Fruit fly (Drosophila melanogaster) whole organism, prepupa: ENCODE data around the gene CG9682.

Source experiments
- Blimp-1 ChIP-seq: fragments of 200-800 bp; sonication (Bioruptor generic); optimal IDR thresholded peaks from 3 replicates; lab custom pipeline; 2017; ENCODE audit warnings: missing biosample characterization, missing genetic modification characterization, mild to moderate bottlenecking, moderate library complexity, missing genetic modification reagents
- CG10669 ChIP-seq: fragments of 200-800 bp; sonication (Bioruptor generic); optimal IDR thresholded peaks from 3 replicates; lab custom pipeline; 2018; ENCODE audit warnings: missing biosample characterization, mild to moderate bottlenecking, missing genetic modification characterization, moderate library complexity
- CG11294 ChIP-seq: fragments of 200-800 bp; sonication (Bioruptor generic); IDR thresholded peaks from 2 replicates; pipeline ENCODE4 v1.3.6; 2022; ENCODE audit warnings: missing biosample characterization, missing genetic modification characterization
- CG11762 ChIP-seq: fragments of 200-800 bp; sonication (Bioruptor generic); optimal IDR thresholded peaks from 3 replicates; lab custom pipeline; 2016; ENCODE audit warnings: missing biosample characterization, missing genetic modification characterization; ENCODE audit not compliant: insufficient read depth
- CG11902 ChIP-seq: fragments of 200-800 bp; sonication (Bioruptor generic); optimal IDR thresholded peaks from 3 replicates; lab custom pipeline; 2016; ENCODE audit warnings: missing biosample characterization, missing genetic modification characterization
- CG1621 ChIP-seq: fragments of 200-800 bp; sonication (Bioruptor generic); optimal IDR thresholded peaks from 3 replicates; lab custom pipeline; 2018; ENCODE audit warnings: missing biosample characterization, mild to moderate bottlenecking, missing genetic modification characterization
- CG16779 ChIP-seq: fragments of 200-800 bp; sonication (Bioruptor generic); optimal IDR thresholded peaks from 3 replicates; lab custom pipeline; 2017; ENCODE audit warnings: missing biosample characterization, mild to moderate bottlenecking, missing genetic modification characterization
- CG3032 ChIP-seq: fragments of 200-800 bp; optimal IDR thresholded peaks from 2 replicates; lab custom pipeline; 2019; ENCODE audit warnings: missing biosample characterization, mild to moderate bottlenecking, missing genetic modification characterization, moderate library complexity
- CG3919 ChIP-seq: fragments of 200-800 bp; sonication (Bioruptor generic); optimal IDR thresholded peaks from 3 replicates; lab custom pipeline; 2016; ENCODE audit warnings: missing biosample characterization, missing genetic modification characterization
- CG4318 ChIP-seq: fragments of 200-800 bp; sonication (Bioruptor generic); optimal IDR thresholded peaks from 3 replicates; lab custom pipeline; 2017; ENCODE audit warnings: missing biosample characterization, mild to moderate bottlenecking, missing genetic modification characterization
- CG6163 ChIP-seq: fragments of 200-800 bp; sonication (Bioruptor generic); IDR thresholded peaks from 3 replicates; pipeline ENCODE4 v1.3.6; 2022; ENCODE audit warnings: missing biosample characterization, missing genetic modification characterization
- CG6276 ChIP-seq: fragments of 200-800 bp; sonication (Bioruptor generic); optimal IDR thresholded peaks from 2 replicates; lab custom pipeline; 2017; ENCODE audit warnings: missing biosample characterization, mild to moderate bottlenecking, missing genetic modification characterization
- CG6792 ChIP-seq: fragments of 200-800 bp; sonication (Bioruptor generic); optimal IDR thresholded peaks from 3 replicates; lab custom pipeline; 2016; ENCODE audit warnings: missing biosample characterization, missing genetic modification characterization
- CG6808 ChIP-seq: fragments of 200-800 bp; sonication (Bioruptor generic); optimal IDR thresholded peaks from 3 replicates; lab custom pipeline; 2017; ENCODE audit warnings: missing biosample characterization, missing genetic modification characterization, mild to moderate bottlenecking, moderate library complexity, missing genetic modification reagents
- CG6854 ChIP-seq: fragments of 200-800 bp; sonication (Bioruptor generic); optimal IDR thresholded peaks from 2 replicates; lab custom pipeline; 2017; ENCODE audit warnings: missing biosample characterization, mild to moderate bottlenecking, missing genetic modification characterization
- CG7368 ChIP-seq: fragments of 200-800 bp; sonication (Bioruptor generic); optimal IDR thresholded peaks from 3 replicates; lab custom pipeline; 2016; ENCODE audit warnings: missing biosample characterization, missing genetic modification characterization
- CG8119 ChIP-seq: fragments of 200-800 bp; sonication (Bioruptor generic); IDR thresholded peaks from 3 replicates; pipeline ENCODE4 v1.3.6; 2022; ENCODE audit warnings: missing biosample characterization, missing genetic modification characterization
- CG9139 ChIP-seq: fragments of 200-800 bp; sonication (Bioruptor generic); optimal IDR thresholded peaks from 3 replicates; lab custom pipeline; 2017; ENCODE audit warnings: missing biosample characterization, mild to moderate bottlenecking, missing genetic modification characterization
- Eip75B ChIP-seq: fragments of 200-800 bp; sonication (Bioruptor generic); optimal IDR thresholded peaks from 3 replicates; lab custom pipeline; 2016; ENCODE audit warnings: missing biosample characterization, missing genetic modification characterization
- Eip78C ChIP-seq: fragments of 200-800 bp; sonication (Bioruptor generic); peaks from one replicate; lab custom pipeline; 2016; ENCODE audit warnings: missing biosample characterization, missing genetic modification characterization
- Gug ChIP-seq: fragments of 200-800 bp; sonication (Bioruptor generic); IDR thresholded peaks from 2 replicates; pipeline ENCODE4 v1.3.6; 2022; ENCODE audit warnings: missing biosample characterization, missing genetic modification characterization
- Hr39 ChIP-seq: fragments of 200-800 bp; sonication (Bioruptor generic); optimal IDR thresholded peaks from 2 replicates; lab custom pipeline; 2016; ENCODE audit warnings: missing biosample characterization, missing genetic modification characterization
- Lpt ChIP-seq: fragments of 200-800 bp; sonication (Bioruptor generic); optimal IDR thresholded peaks from 3 replicates; lab custom pipeline; 2016; ENCODE audit warnings: missing biosample characterization, missing genetic modification characterization
- Met ChIP-seq: fragments of 200-800 bp; sonication (Bioruptor generic); optimal IDR thresholded peaks from 3 replicates; lab custom pipeline; 2016; ENCODE audit warnings: missing biosample characterization, missing genetic modification characterization
- OdsH ChIP-seq: fragments of 200-800 bp; sonication (Bioruptor generic); optimal IDR thresholded peaks from 3 replicates; lab custom pipeline; 2016; ENCODE audit warnings: missing biosample characterization, missing genetic modification characterization
- Smox ChIP-seq: fragments of 200-800 bp; sonication (Bioruptor generic); optimal IDR thresholded peaks from 3 replicates; lab custom pipeline; 2016; ENCODE audit warnings: missing biosample characterization, missing genetic modification characterization
- achi ChIP-seq: fragments of 200-800 bp; sonication (Bioruptor generic); optimal IDR thresholded peaks from 3 replicates; lab custom pipeline; 2016; ENCODE audit warnings: missing biosample characterization, missing genetic modification characterization
- dsx ChIP-seq: fragments of 200-800 bp; optimal IDR thresholded peaks from 3 replicates; lab custom pipeline; 2019; ENCODE audit warnings: missing biosample characterization, mild to moderate bottlenecking, missing genetic modification characterization, moderate library complexity; ENCODE audit not compliant: poor library complexity, severe bottlenecking
- esn ChIP-seq: fragments of 200-800 bp; sonication (Bioruptor generic); optimal IDR thresholded peaks from 2 replicates; lab custom pipeline; 2016; ENCODE audit warnings: missing biosample characterization, mild to moderate bottlenecking, missing genetic modification characterization, moderate library complexity
- fd59A ChIP-seq: fragments of 200-800 bp; sonication (Bioruptor generic); optimal IDR thresholded peaks from 2 replicates; lab custom pipeline; 2017; ENCODE audit warnings: missing biosample characterization, mild to moderate bottlenecking, missing genetic modification characterization, missing genetic modification reagents
- fkh ChIP-seq: fragments of 200-800 bp; sonication (Bioruptor generic); optimal IDR thresholded peaks from 3 replicates; lab custom pipeline; 2017; ENCODE audit warnings: missing biosample characterization, mild to moderate bottlenecking, missing genetic modification characterization, moderate library complexity
- lz ChIP-seq: fragments of 200-800 bp; sonication (Bioruptor generic); optimal IDR thresholded peaks from 3 replicates; lab custom pipeline; 2016; ENCODE audit warnings: missing biosample characterization, missing genetic modification characterization
- net ChIP-seq: fragments of 200-800 bp; sonication (Bioruptor generic); optimal IDR thresholded peaks from 3 replicates; lab custom pipeline; 2016; ENCODE audit warnings: missing biosample characterization, missing genetic modification characterization
- salr ChIP-seq, 2 experiments: fragments of 200-800 bp; sonication (Bioruptor generic); optimal IDR thresholded peaks; 3 replicates each; lab custom pipeline; 2016 to 2018; ENCODE audit warnings: missing biosample characterization in 2 of 2, missing genetic modification characterization in 2 of 2, mild to moderate bottlenecking in 1 of 2
- spab ChIP-seq: fragments of 200-800 bp; sonication (Bioruptor generic); optimal IDR thresholded peaks from 2 replicates; lab custom pipeline; 2017; ENCODE audit warnings: missing biosample characterization, mild to moderate bottlenecking, missing genetic modification characterization, missing genetic modification reagents
- ss ChIP-seq, 2 experiments: fragments of 200-800 bp; sonication (Bioruptor generic); optimal IDR thresholded peaks; 2 replicates in 1 of 2; 3 replicates in 1 of 2; lab custom pipeline; 2017 to 2018; ENCODE audit warnings: mild to moderate bottlenecking in 2 of 2, missing biosample characterization in 2 of 2, missing genetic modification characterization in 2 of 2, moderate library complexity in 1 of 2
- svp ChIP-seq: fragments of 200-800 bp; sonication (Bioruptor generic); peaks from one replicate; lab custom pipeline; 2016; ENCODE audit warnings: missing biosample characterization, missing genetic modification characterization
- vri ChIP-seq: fragments of 200-800 bp; sonication (Bioruptor generic); optimal IDR thresholded peaks from 3 replicates; lab custom pipeline; 2016; ENCODE audit warnings: missing biosample characterization, mild to moderate bottlenecking, missing genetic modification characterization

CG9682 gene

dm6 chr3R:30270318-30271119 is 19.8 kb downstream of the CG9682 start (continued):
- TF ChIP-seq CG6808 (GFP tag; lab: Kevin White, UChicago): peak; percentile 67
- peak; percentile 66 for TF ChIP-seq spab
- TF ChIP-seq net: no peak
- no peak for TF ChIP-seq CG11902 (GFP tag; lab: Kevin White, UChicago)
- peak; percentile 56 for TF ChIP-seq Eip75B
- TF ChIP-seq CG11762: peak; percentile 18
- TF ChIP-seq vri (GFP tag; lab: Kevin White, UChicago): peak; percentile 90
- peak; percentile 59 for TF ChIP-seq CG9139 (GFP tag; lab: Kevin White, UChicago)
- TF ChIP-seq CG6792 (GFP tag; lab: Kevin White, UChicago): peak; percentile 3
- TF ChIP-seq CG6163 (GFP tag; lab: Robert Waterston, UW): peak; percentile 62
- peak; percentile 58 for TF ChIP-seq CG1621 (tag; lab: Kevin White, UChicago)
- TF ChIP-seq CG16779 (tag; lab: Kevin White, UChicago): no peak
- TF ChIP-seq CG4318 (GFP tag; lab: Kevin White, UChicago): peak; percentile 62
- TF ChIP-seq, all 60 proteins: peak for 45

dm6 chr3R:30271120-30271467 is 20.4 kb downstream of the CG9682 start:
- TF ChIP-seq CG6854 (no peak), Met (GFP tag; lab: Kevin White, UChicago) (peak; percentile 100), Lpt (GFP tag; lab: Kevin White, UChicago) (no peak), Smox (GFP tag; lab: Kevin White, UChicago) (peak; percentile 11), salr (GFP tag; optimal IDR thresholded peaks at IDR 0.05; lab: Kevin White, UChicago) (peak in 1 of 2 experiments; percentile 4), achi (peak; percentile 3), ss (GFP tag; optimal IDR thresholded peaks at IDR 0.05; lab: Kevin White, UChicago) (peak in 1 of 2 experiments; percentile 26), CG6276 (GFP tag; lab: Kevin White, UChicago) (no peak), CG8119 (GFP tag; lab: Robert Waterston, UW) (no peak), dsx (GFP tag; lab: Kevin White, UChicago) (peak; percentile 62), CG7368 (GFP tag; lab: Kevin White, UChicago) (peak; percentile 13), svp (GFP tag; lab: Kevin White, UChicago) (peak; percentile 20), CG6163 (GFP tag; lab: Robert Waterston, UW) (no peak; the same call in 2 of the 3 replicates), Eip78C (peak; percentile 53), Blimp-1 (GFP tag; lab: Kevin White, UChicago) (peak; percentile 99), Gug (GFP tag; lab: Robert Waterston, UW) (no peak), esn (GFP tag; lab: Kevin White, UChicago) (no peak), fkh (GFP tag; lab: Kevin White, UChicago) (no peak), CG11294 (GFP tag; lab: Robert Waterston, UW) (no peak), lz (GFP tag; lab: Kevin White, UChicago) (no peak), Hr39 (no peak), fd59A (no peak), CG10669 (GFP tag; lab: Kevin White, UChicago) (no peak), CG3919 (GFP tag; lab: Kevin White, UChicago) (no peak), OdsH (GFP tag; lab: Kevin White, UChicago) (no peak), vri (GFP tag; lab: Kevin White, UChicago) (peak; percentile 84), CG4318 (GFP tag; lab: Kevin White, UChicago) (no peak), CG3032 (tag; lab: Kevin White, UChicago) (no peak)
